Worm (Caenorhabditis elegans) whole organism, L1 larva: ENCODE measurements around the gene dmd-7.
A peak's percentile ranks its signal among the peaks of the same experiment; 100 is the strongest.

Experiments used
- C16A3.4 ChIP-seq: fragments of 150-350 bp; optimal IDR thresholded peaks from 2 replicates; lab custom pipeline; 2014; ENCODE audit warnings: missing biosample characterization, missing genetic modification characterization
- alr-1 ChIP-seq: fragments of 200-800 bp; sonication (Bioruptor generic); optimal IDR thresholded peaks from 2 replicates; lab custom pipeline; 2018; ENCODE audit warnings: borderline replicate concordance, mild to moderate bottlenecking, missing genetic modification characterization, missing compliant biosample characterization
- ama-1 ChIP-seq: fragments of 150-350 bp; optimal IDR thresholded peaks from 2 replicates; lab custom pipeline; 2014
- ceh-90 ChIP-seq: sonication (generic microtip); optimal IDR thresholded peaks from 2 replicates; lab custom pipeline; 2016; ENCODE audit warnings: missing genetic modification characterization, missing compliant biosample characterization
- dpl-1 ChIP-seq, 3 experiments: fragments of 150-350 bp in 2 of 3; sonication (generic microtip) in 1 of 3; optimal IDR thresholded peaks; 2 replicates each; lab custom pipeline; 2014 to 2017; ENCODE audit warnings: missing biosample characterization in 3 of 3, missing genetic modification characterization in 3 of 3, missing genetic modification reagents in 3 of 3
- egl-13 ChIP-seq: sonication (generic microtip); optimal IDR thresholded peaks from 2 replicates; lab custom pipeline; 2016; ENCODE audit warnings: missing genotype, missing genetic modification reagents, missing genetic modification characterization, missing compliant biosample characterization
- fos-1 ChIP-seq: fragments of 150-350 bp; optimal IDR thresholded peaks from 2 replicates; lab custom pipeline; 2014; ENCODE audit warnings: missing biosample characterization, missing genetic modification characterization
- isw-1 ChIP-seq: fragments of 200-800 bp; sonication (Bioruptor generic); IDR thresholded peaks from 2 replicates; pipeline ENCODE4 v1.3.6; 2022; ENCODE audit warnings: missing genetic modification characterization, missing compliant biosample characterization
- jun-1 ChIP-seq: fragments of 150-350 bp; optimal IDR thresholded peaks from 2 replicates; lab custom pipeline; 2014; ENCODE audit warnings: missing biosample characterization, missing genetic modification reagents, missing genetic modification characterization
- lin-13 ChIP-seq: fragments of 150-350 bp; optimal IDR thresholded peaks from 2 replicates; lab custom pipeline; 2014; ENCODE audit warnings: missing biosample characterization, missing genetic modification reagents, missing genetic modification characterization
- nhr-19 ChIP-seq: fragments of 200-800 bp; sonication (Bioruptor generic); conservative IDR thresholded peaks from 2 replicates; pipeline ENCODE4 v1.3.6; 2022; ENCODE audit warnings: missing genetic modification characterization, missing compliant biosample characterization
- pqm-1 ChIP-seq: sonication (generic microtip); optimal IDR thresholded peaks from 3 replicates; lab custom pipeline; 2017; ENCODE audit warnings: missing biosample characterization, missing genetic modification characterization
- zip-4 ChIP-seq: fragments of 200-800 bp; sonication (Bioruptor generic); optimal IDR thresholded peaks from 2 replicates; lab custom pipeline; 2018; ENCODE audit warnings: mild to moderate bottlenecking, missing genetic modification characterization, moderate library complexity, missing compliant biosample characterization
- ztf-11 ChIP-seq, 2 experiments: sonication (generic microtip); optimal IDR thresholded peaks; 2 replicates each; lab custom pipeline; 2016 to 2017; ENCODE audit warnings: missing genetic modification characterization in 2 of 2, missing biosample characterization in 1 of 2, missing compliant biosample characterization in 1 of 2

ce11 chrV:6229457-6229949, 17.2 kb upstream of the dmd-7 start:
- peak; percentile 29 for TF ChIP-seq lin-13
- TF ChIP-seq ama-1 (lab: Kevin White, UChicago), result peak; percentile 43
- peak; percentile 80 for TF ChIP-seq jun-1 (tag; lab: Kevin White, UChicago)
- peak; percentile 74 for TF ChIP-seq nhr-19 (GFP tag; lab: Robert Waterston, UW)
- peak; percentile 44 for TF ChIP-seq pqm-1 (tag; lab: Kevin White, UChicago)
- TF ChIP-seq C16A3.4 (tag; lab: Kevin White, UChicago), result peak; percentile 58
- no peak for TF ChIP-seq ceh-90
- peak in 2 of 3 experiments; percentile 4 to 32 for TF ChIP-seq dpl-1 (GFP tag; optimal IDR thresholded peaks at IDR 0.05; lab: Kevin White, UChicago)
- peak; percentile 23 for TF ChIP-seq zip-4 (GFP tag; lab: Kevin White, UChicago)
- TF ChIP-seq alr-1, result no peak
- no peak for TF ChIP-seq ztf-11 (tag; optimal IDR thresholded peaks at IDR 0.05; lab: Kevin White, UChicago)
- TF ChIP-seq fos-1, result peak; percentile 2
- no peak for TF ChIP-seq isw-1 (GFP tag; lab: Robert Waterston, UW)
- no peak for TF ChIP-seq egl-13 (tag; lab: Kevin White, UChicago)
